Worm (Caenorhabditis elegans): ENCODE results near the gene C09F5.3.

Gene C09F5.3

DNA sequence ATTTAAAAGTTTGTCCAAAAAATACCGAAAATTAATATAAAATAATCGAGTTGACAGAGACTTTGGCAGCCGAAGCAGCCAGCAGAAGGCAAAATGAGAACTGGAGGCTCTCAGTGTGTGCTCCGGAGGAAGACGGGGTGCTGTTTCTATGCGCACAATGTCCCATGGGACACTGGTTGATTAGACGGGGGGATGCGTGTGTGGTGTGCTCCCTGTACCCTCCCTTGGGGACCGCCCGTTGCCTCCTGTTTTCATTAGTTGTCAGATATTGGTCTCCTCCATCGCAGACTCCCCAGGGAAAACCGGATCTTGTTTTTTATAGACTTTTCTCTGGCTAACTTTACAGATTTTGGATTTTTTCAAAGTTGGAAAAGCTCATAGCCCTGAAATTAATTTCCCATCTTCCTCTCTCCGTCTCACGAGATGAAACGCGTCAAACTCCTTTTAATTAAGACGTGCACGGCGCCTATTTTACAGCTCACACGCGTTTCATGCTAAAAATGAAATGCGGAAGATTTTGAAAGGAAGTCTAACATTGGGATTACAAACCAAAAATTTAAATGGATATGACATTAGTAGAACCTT lies at the start of gene C09F5.3:
C09F5.3 (minus strand) TSS at position 94 of the 585 bp plus-strand sequence.
- TF ChIP-seq mep-1 (tag; optimal IDR thresholded peaks at IDR 0.05) = no peak
- TF ChIP-seq dmd-8 (GFP tag; IDR thresholded peaks at IDR 0.05) = no peak
- no peak for TF ChIP-seq snpc-1.2 (GFP tag; IDR thresholded peaks at IDR 0.05)
- no peak for TF ChIP-seq dmd-9 (GFP tag; IDR thresholded peaks at IDR 0.05)
- no peak for TF ChIP-seq dve-1 (tag; optimal IDR thresholded peaks at IDR 0.05; ENCODE audit: insufficient read depth)
- no peak for TF ChIP-seq jun-1 (tag; optimal IDR thresholded peaks at IDR 0.05)
- TF ChIP-seq fkh-10 (GFP tag; optimal IDR thresholded peaks at IDR 0.05) = no peak
- 0 out of 2 replicates have a peak, but pooled peaks have one; percentile 20 for TF ChIP-seq vab-7 (GFP tag; IDR thresholded peaks at IDR 0.05)
- TF ChIP-seq mdt-29 (GFP tag; IDR thresholded peaks at IDR 0.05) = no peak
- TF ChIP-seq hlh-30 (tag; optimal IDR thresholded peaks at IDR 0.05; ENCODE audit: insufficient read depth) = no peak
- 0 out of 2 replicates have a peak, but pooled peaks have one; percentile 21 for TF ChIP-seq set-16 (GFP tag; IDR thresholded peaks at IDR 0.05)
- no peak for TF ChIP-seq mxl-3 (GFP tag; optimal IDR thresholded peaks at IDR 0.05)
- TF ChIP-seq duxl-1 (tag; optimal IDR thresholded peaks at IDR 0.05; ENCODE audit: poor library complexity) = no peak
- no peak for TF ChIP-seq T20F7.1 (GFP tag; optimal IDR thresholded peaks at IDR 0.05)
- no peak for TF ChIP-seq nhr-102 (tag; optimal IDR thresholded peaks at IDR 0.05)
- TF ChIP-seq ctbp-1 (GFP tag; IDR thresholded peaks at IDR 0.05) = no peak
- no peak for TF ChIP-seq zip-11 (GFP tag; IDR thresholded peaks at IDR 0.05)
- no peak for TF ChIP-seq zfp-3 (GFP tag; conservative IDR thresholded peaks at IDR 0.05)
- no peak for TF ChIP-seq ztf-7 (tag; optimal IDR thresholded peaks at IDR 0.05)
- TF ChIP-seq aha-1 (tag) = peak; percentile 66
- TF ChIP-seq cey-2 (tag; optimal IDR thresholded peaks at IDR 0.05; ENCODE audit: borderline replicate concordance, insufficient read depth) = no peak
- TF ChIP-seq ZK337.2 (GFP tag; IDR thresholded peaks at IDR 0.05) = no peak
- TF ChIP-seq mxl-2 (GFP tag; conservative IDR thresholded peaks at IDR 0.05) = no peak

DNA sequence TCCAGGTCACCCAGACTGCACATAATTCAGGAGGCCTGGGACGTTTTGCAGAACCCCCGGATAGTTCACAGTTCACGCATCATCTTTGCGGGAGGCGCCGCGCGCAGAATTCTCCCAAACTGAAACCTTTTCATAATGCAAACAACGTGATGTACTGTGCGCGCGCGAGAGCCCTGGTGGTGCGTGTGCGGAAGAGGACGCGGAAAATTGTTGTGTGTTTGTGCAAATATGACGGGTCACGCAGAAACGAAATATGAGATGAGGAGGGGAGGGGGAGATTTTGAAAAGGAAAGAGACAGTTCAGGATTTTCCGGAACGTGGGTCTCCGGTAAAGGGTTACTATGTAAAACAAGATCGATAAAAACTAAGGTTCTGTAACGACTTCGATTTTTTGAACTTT lies 45.0 kb upstream of the C09F5.3 start:
- peak; percentile 18 for TF ChIP-seq aha-1 (tag)
- no peak for TF ChIP-seq Y105C5A.15 (GFP tag; IDR thresholded peaks at IDR 0.05)

DNA sequence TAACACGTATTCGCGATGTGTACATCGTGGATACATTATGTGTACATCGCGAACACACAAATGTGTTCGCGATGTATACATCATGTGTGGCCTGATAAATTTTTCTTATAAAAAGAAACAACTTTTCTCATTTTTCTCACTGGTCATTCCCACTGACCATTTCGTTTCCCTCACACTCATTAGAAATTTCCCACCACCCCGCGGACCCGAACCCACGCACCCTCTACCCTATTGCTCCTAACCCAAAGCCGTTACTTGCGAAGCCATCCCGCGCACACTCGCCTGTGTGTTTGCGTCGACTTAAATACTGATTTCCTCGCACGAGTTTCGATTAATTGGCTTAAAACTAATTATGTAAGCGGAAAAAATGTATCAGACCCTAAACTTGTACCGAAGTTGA lies 33.7 kb upstream of the C09F5.3 start:
- TF ChIP-seq ceh-28 (tag; optimal IDR thresholded peaks at IDR 0.05) (no peak), lir-3 (tag; optimal IDR thresholded peaks at IDR 0.05) (peak; percentile 53), nhr-42 (GFP tag; IDR thresholded peaks at IDR 0.05) (no peak), daf-16 (GFP tag; optimal IDR thresholded peaks at IDR 0.05) (peak; percentile 24 to 71), daf-16 (tag; optimal IDR thresholded peaks at IDR 0.05) (no peak), D1046.2 (GFP tag; IDR thresholded peaks at IDR 0.05) (peak; percentile 84), rbr-2 (tag; optimal IDR thresholded peaks at IDR 0.05) (no peak), T20F7.1 (GFP tag; optimal IDR thresholded peaks at IDR 0.05) (no peak), snpc-4 (tag; optimal IDR thresholded peaks at IDR 0.05) (no peak), ZK337.2 (GFP tag; IDR thresholded peaks at IDR 0.05) (peak; percentile 65), R02D3.7 (tag; optimal IDR thresholded peaks at IDR 0.05) (no peak), spr-1 (tag; optimal IDR thresholded peaks at IDR 0.05) (peak; percentile 55), ceh-82 (tag; optimal IDR thresholded peaks at IDR 0.05) (no peak), hlh-11 (tag; optimal IDR thresholded peaks at IDR 0.05) (no peak), zip-2 (tag; optimal IDR thresholded peaks at IDR 0.05) (no peak), mdt-29 (GFP tag; IDR thresholded peaks at IDR 0.05) (no peak), lin-13 (GFP tag; optimal IDR thresholded peaks at IDR 0.05) (no peak), ceh-44 (GFP tag; IDR thresholded peaks at IDR 0.05) (peak; percentile 54; the same call in 1 of the 2 replicates), pha-4 (GFP tag; IDR thresholded peaks at IDR 0.05) (peak; percentile 83), pha-4 (tag; optimal IDR thresholded peaks at IDR 0.05) (no peak), daf-12 (tag; optimal IDR thresholded peaks at IDR 0.05) (no peak), mdl-1 (tag; optimal IDR thresholded peaks at IDR 0.05) (no peak), ctbp-1 (GFP tag; IDR thresholded peaks at IDR 0.05) (peak; percentile 85), set-16 (GFP tag; IDR thresholded peaks at IDR 0.05) (peak; percentile 22; the same call in 1 of the 2 replicates), ceh-20 (GFP tag; IDR thresholded peaks at IDR 0.05) (0 out of 2 replicates have a peak, but pooled peaks have one; percentile 32), egl-43 (GFP tag; IDR thresholded peaks at IDR 0.05) (peak; percentile 91), F44E2.7 (GFP tag; IDR thresholded peaks at IDR 0.05) (peak; percentile 88), zfp-2 (tag; optimal IDR thresholded peaks at IDR 0.05) (no peak), hlh-30 (tag; optimal IDR thresholded peaks at IDR 0.05; ENCODE audit: insufficient read depth) (no peak), Y5F2A.4 (GFP tag; optimal IDR thresholded peaks at IDR 0.05) (peak; percentile 9)
